Fruit fly (Drosophila melanogaster) whole organism, embryonic: ENCODE data around the gene CG32806.

Experiments used
- Ada2b ChIP-seq: fragments of 200-800 bp; sonication (Bioruptor generic); IDR thresholded peaks from 2 replicates; pipeline ENCODE4 v1.3.6; 2022; ENCODE audit warnings: missing biosample characterization, missing genetic modification characterization
- CG10462 ChIP-seq: fragments of 200-800 bp; sonication (Bioruptor generic); optimal IDR thresholded peaks from 2 replicates; lab custom pipeline; 2016; ENCODE audit warnings: missing biosample characterization, missing genetic modification characterization
- CG11093 ChIP-seq: fragments of 200-800 bp; sonication (Bioruptor generic); IDR thresholded peaks from 3 replicates; pipeline ENCODE4 v1.3.6; 2022; ENCODE audit warnings: missing biosample characterization, missing genetic modification characterization
- CG11504 ChIP-seq: fragments of 200-800 bp; sonication (Bioruptor generic); optimal IDR thresholded peaks from 3 replicates; lab custom pipeline; 2019; ENCODE audit warnings: missing biosample characterization, mild to moderate bottlenecking, missing genetic modification characterization, moderate library complexity
- CG17361 ChIP-seq: fragments of 200-800 bp; sonication (Bioruptor generic); IDR thresholded peaks from 3 replicates; pipeline ENCODE4 v1.3.6; 2022; ENCODE audit warnings: missing biosample characterization, missing genetic modification characterization
- CG2678 ChIP-seq: fragments of 200-800 bp; sonication (Bioruptor generic); optimal IDR thresholded peaks from 3 replicates; lab custom pipeline; 2019; ENCODE audit warnings: missing biosample characterization, mild to moderate bottlenecking, missing genetic modification characterization, moderate library complexity
- CG7839 ChIP-seq: fragments of 200-800 bp; sonication (Bioruptor generic); optimal IDR thresholded peaks from 3 replicates; lab custom pipeline; 2018; ENCODE audit warnings: missing biosample characterization, mild to moderate bottlenecking, missing genetic modification characterization, moderate library complexity
- CG8290 ChIP-seq, 3 experiments: fragments of 200-800 bp; sonication (Bioruptor generic); optimal IDR thresholded peaks; 2 replicates each; lab custom pipeline; 2016 to 2019; ENCODE audit warnings: missing biosample characterization in 3 of 3, missing genetic modification characterization in 3 of 3, mild to moderate bottlenecking in 2 of 3, moderate library complexity in 1 of 3
- CG9437 ChIP-seq: fragments of 200-800 bp; sonication (Bioruptor generic); optimal IDR thresholded peaks from 2 replicates; lab custom pipeline; 2018; ENCODE audit warnings: missing biosample characterization, mild to moderate bottlenecking, missing genetic modification characterization
- D19B ChIP-seq: fragments of 200-800 bp; sonication (Bioruptor generic); optimal IDR thresholded peaks from 2 replicates; lab custom pipeline; 2017; ENCODE audit warnings: missing biosample characterization, mild to moderate bottlenecking, missing genetic modification characterization
- Dip3 ChIP-seq: fragments of 200-800 bp; sonication (Bioruptor generic); optimal IDR thresholded peaks from 3 replicates; lab custom pipeline; 2016; ENCODE audit warnings: missing biosample characterization, missing genetic modification characterization
- Doc3 ChIP-seq: fragments of 200-800 bp; sonication (Bioruptor generic); IDR thresholded peaks from 3 replicates; pipeline ENCODE4 v1.3.6; 2022; ENCODE audit warnings: missing biosample characterization, missing genetic modification characterization; ENCODE audit not compliant: partially characterized antibody
- Drgx ChIP-seq: fragments of 200-800 bp; sonication (Bioruptor generic); IDR thresholded peaks from 2 replicates; pipeline ENCODE4 v1.3.6; 2022; ENCODE audit warnings: missing biosample characterization, missing genetic modification characterization
- E2f2 ChIP-seq: fragments of 200-800 bp; sonication (Bioruptor generic); IDR thresholded peaks from 2 replicates; pipeline ENCODE4 v1.3.6; 2022; ENCODE audit warnings: missing biosample characterization, missing genetic modification characterization
- Ets65A ChIP-seq: fragments of 200-800 bp; sonication (Bioruptor generic); peaks from one replicate; lab custom pipeline; 2016; ENCODE audit warnings: missing biosample characterization, missing genetic modification characterization
- HLH4C ChIP-seq: fragments of 200-800 bp; sonication (Bioruptor generic); IDR thresholded peaks from 3 replicates; pipeline ENCODE4 v1.3.6; 2022; ENCODE audit warnings: missing biosample characterization, missing genetic modification characterization; ENCODE audit not compliant: partially characterized antibody
- Hmx ChIP-seq: fragments of 200-800 bp; sonication (Bioruptor generic); optimal IDR thresholded peaks from 2 replicates; lab custom pipeline; 2016; ENCODE audit warnings: missing biosample characterization, missing genetic modification characterization
- Hr78 ChIP-seq, 2 experiments: fragments of 200-800 bp in 1 of 2; fragments of >200 bp in 1 of 2; sonication (Bioruptor generic) in 1 of 2; optimal IDR thresholded peaks; 2 replicates each; lab custom pipeline; 2017 to 2019; ENCODE audit warnings: missing biosample characterization in 2 of 2, missing genetic modification characterization in 2 of 2, mild to moderate bottlenecking in 1 of 2, moderate library complexity in 1 of 2
- Med ChIP-seq: fragments of 200-800 bp; sonication (Bioruptor generic); peaks from one replicate; lab custom pipeline; 2016; ENCODE audit warnings: missing biosample characterization, missing genetic modification characterization, mild to moderate bottlenecking, inconsistent platforms, moderate library complexity
- Ptx1 ChIP-seq: fragments of 200-800 bp; sonication (Bioruptor generic); IDR thresholded peaks from 2 replicates; pipeline ENCODE4 v1.3.6; 2022; ENCODE audit warnings: missing biosample characterization, missing genetic modification characterization
- Sox102F ChIP-seq: fragments of 200-800 bp; sonication (Bioruptor generic); optimal IDR thresholded peaks from 2 replicates; lab custom pipeline; 2018; ENCODE audit warnings: missing biosample characterization, mild to moderate bottlenecking, missing genetic modification characterization, moderate library complexity
- Tbp ChIP-seq: fragments of >200 bp; optimal IDR thresholded peaks from 2 replicates; lab custom pipeline; 2018; ENCODE audit warnings: missing biosample characterization, missing genetic modification characterization
- Trl ChIP-seq, 3 experiments: fragments of >200 bp in 2 of 3; fragments of 200-800 bp in 1 of 3; sonication (Bioruptor generic) in 1 of 3; optimal IDR thresholded peaks; 2 replicates in 1 of 3; 3 replicates in 2 of 3; lab custom pipeline; 2016 to 2017; ENCODE audit warnings: missing biosample characterization in 1 of 3, missing genetic modification characterization in 1 of 3
- br ChIP-seq: fragments of >200 bp; optimal IDR thresholded peaks from 2 replicates; lab custom pipeline; 2017
- bsh ChIP-seq, 2 experiments: fragments of 200-800 bp; sonication (Bioruptor generic); optimal IDR thresholded peaks; 2 replicates each; lab custom pipeline; 2017 to 2018; ENCODE audit warnings: mild to moderate bottlenecking in 2 of 2, missing biosample characterization in 2 of 2, missing genetic modification characterization in 2 of 2, moderate library complexity in 1 of 2
- crp ChIP-seq, 2 experiments: fragments of 200-800 bp; sonication (Bioruptor generic); optimal IDR thresholded peaks; 2 replicates in 1 of 2; 3 replicates in 1 of 2; lab custom pipeline; 2017; ENCODE audit warnings: missing biosample characterization in 2 of 2, missing genetic modification characterization in 2 of 2, mild to moderate bottlenecking in 1 of 2, moderate library complexity in 1 of 2
- dmrt99B ChIP-seq: fragments of 200-800 bp; sonication (Bioruptor generic); optimal IDR thresholded peaks from 2 replicates; lab custom pipeline; 2018; ENCODE audit warnings: missing biosample characterization, mild to moderate bottlenecking, missing genetic modification characterization, moderate library complexity
- dpn ChIP-seq, 2 experiments: fragments of 200-800 bp; sonication (Bioruptor generic); optimal IDR thresholded peaks; 3 replicates each; lab custom pipeline; 2016; ENCODE audit warnings: missing biosample characterization in 2 of 2, missing genetic modification characterization in 2 of 2
- esg ChIP-seq: fragments of 200-800 bp; sonication (Bioruptor generic); conservative IDR thresholded peaks from 2 replicates; pipeline ENCODE4 v1.3.6; 2022; ENCODE audit warnings: missing biosample characterization, missing genetic modification characterization
- lilli ChIP-seq: fragments of 200-800 bp; sonication (Bioruptor generic); optimal IDR thresholded peaks from 3 replicates; lab custom pipeline; 2016; ENCODE audit warnings: missing biosample characterization, missing genetic modification characterization
- pan ChIP-seq, 4 experiments: fragments of >200 bp in 3 of 4; fragments of 200-800 bp in 1 of 4; sonication (Bioruptor generic) in 1 of 4; optimal IDR thresholded peaks in 3 of 4; IDR thresholded peaks in 1 of 4; 2 replicates each; pipeline versions ENCODE4 v1.3.6 to Lab custom; 2017 to 2022; ENCODE audit warnings: missing biosample characterization in 2 of 4, missing genetic modification characterization in 2 of 4, mixed read lengths in 1 of 4
- row ChIP-seq: fragments of 200-800 bp; sonication (Bioruptor generic); IDR thresholded peaks from 3 replicates; pipeline ENCODE4 v1.3.6; 2022; ENCODE audit warnings: missing biosample characterization, missing genetic modification characterization
- schlank ChIP-seq: fragments of 200-800 bp; sonication (Bioruptor generic); optimal IDR thresholded peaks from 2 replicates; lab custom pipeline; 2018; ENCODE audit warnings: missing biosample characterization, mild to moderate bottlenecking, missing genetic modification characterization
- sens-2 ChIP-seq: fragments of 200-800 bp; sonication (Bioruptor generic); IDR thresholded peaks from 2 replicates; pipeline ENCODE4 v1.3.6; 2022; ENCODE audit warnings: missing biosample characterization, missing genetic modification characterization
- slbo ChIP-seq: fragments of 200-800 bp; sonication (Bioruptor generic); IDR thresholded peaks from 2 replicates; pipeline ENCODE4 v1.3.6; 2022; ENCODE audit warnings: missing biosample characterization, missing genetic modification characterization
- ttk ChIP-seq: fragments of 200-800 bp; sonication (Bioruptor generic); IDR thresholded peaks from 2 replicates; pipeline ENCODE4 v2.1.2; 2022; ENCODE audit warnings: missing biosample characterization, missing genetic modification characterization

Gene CG32806

dm6 chrX:1824610-1824948, 35.2 kb downstream of the CG32806 start (continued):
- no peak for TF ChIP-seq pan (optimal IDR thresholded peaks at IDR 0.05; lab: Kevin White, UChicago)
- peak in 1 of 2 experiments; percentile 15 for TF ChIP-seq pan (GFP tag; optimal IDR thresholded peaks at IDR 0.05 in 1 of 2, IDR thresholded peaks at IDR 0.05 in 1 of 2)
- peak in 1 of 2 experiments; percentile 3 for TF ChIP-seq Trl (optimal IDR thresholded peaks at IDR 0.05; lab: Kevin White, UChicago)
- TF ChIP-seq Trl (GFP tag; optimal IDR thresholded peaks at IDR 0.05; lab: Kevin White, UChicago), result no peak
- peak in 1 of 2 experiments; percentile 45 for TF ChIP-seq Hr78 (GFP tag; optimal IDR thresholded peaks at IDR 0.05; lab: Kevin White, UChicago)
- TF ChIP-seq CG9437 (GFP tag; lab: Kevin White, UChicago), result no peak
- peak in 1 of 2 experiments; percentile 15 for TF ChIP-seq dpn (GFP tag; optimal IDR thresholded peaks at IDR 0.05; lab: Kevin White, UChicago)
- TF ChIP-seq ttk (GFP tag; lab: Robert Waterston, UW), result peak; percentile 29; the same call in 1 of the 2 replicates
- TF ChIP-seq esg (GFP tag; lab: Robert Waterston, UW), result 0 out of 2 replicates have a peak, but pooled peaks have one; percentile 9
- TF ChIP-seq bsh (GFP tag; optimal IDR thresholded peaks at IDR 0.05; lab: Kevin White, UChicago), result peak in 1 of 2 experiments; percentile 31
- peak; percentile 31 for TF ChIP-seq Sox102F
- peak; percentile 32; the same call in 1 of the 2 replicates for TF ChIP-seq Ada2b (GFP tag; lab: Robert Waterston, UW)
- TF ChIP-seq E2f2 (GFP tag; lab: Robert Waterston, UW), result no peak
- no peak for TF ChIP-seq lilli
- TF ChIP-seq schlank (tag; lab: Kevin White, UChicago), result no peak
- no peak for TF ChIP-seq Doc3 (GFP tag; lab: Robert Waterston, UW)
- 0 out of 3 replicates have a peak, but pooled peaks have one; percentile 29 for TF ChIP-seq CG17361 (GFP tag; lab: Robert Waterston, UW)
- TF ChIP-seq sens-2 (GFP tag; lab: Robert Waterston, UW), result no peak
- peak; percentile 59 for TF ChIP-seq Ptx1 (GFP tag; lab: Robert Waterston, UW)
- no peak for TF ChIP-seq Dip3 (GFP tag; lab: Kevin White, UChicago)
- TF ChIP-seq br (lab: Kevin White, UChicago), result no peak
- peak; percentile 29 for TF ChIP-seq dmrt99B (tag; lab: Kevin White, UChicago)
- TF ChIP-seq CG8290 (GFP tag; optimal IDR thresholded peaks at IDR 0.05; lab: Kevin White, UChicago), result no peak
- peak in 1 of 2 experiments; percentile 34 for TF ChIP-seq CG8290 (tag; optimal IDR thresholded peaks at IDR 0.05; lab: Kevin White, UChicago)

- TF ChIP-seq row (GFP tag; lab: Robert Waterston, UW) (0 out of 3 replicates have a peak, but pooled peaks have one; percentile 11), CG7839 (tag; lab: Kevin White, UChicago) (peak; percentile 3), pan (optimal IDR thresholded peaks at IDR 0.05; lab: Kevin White, UChicago) (no peak), pan (GFP tag; optimal IDR thresholded peaks at IDR 0.05 in 1 of 2, IDR thresholded peaks at IDR 0.05 in 1 of 2) (peak in 1 of 2 experiments; percentile 21), CG10462 (GFP tag; lab: Kevin White, UChicago) (no peak), crp (GFP tag; optimal IDR thresholded peaks at IDR 0.05; lab: Kevin White, UChicago) (peak in 1 of 2 experiments; percentile 35), Hr78 (GFP tag; optimal IDR thresholded peaks at IDR 0.05; lab: Kevin White, UChicago) (peak in 1 of 2 experiments; percentile 14), CG2678 (tag; lab: Kevin White, UChicago) (peak; percentile 1), CG11504 (tag; lab: Kevin White, UChicago) (peak; percentile 25), slbo (0 out of 2 replicates have a peak, but pooled peaks have one; percentile 4), bsh (GFP tag; optimal IDR thresholded peaks at IDR 0.05; lab: Kevin White, UChicago) (no peak), Hmx (no peak), D19B (GFP tag; lab: Kevin White, UChicago) (no peak), Med (peak; percentile 40), dmrt99B (tag; lab: Kevin White, UChicago) (peak; percentile 3), CG11093 (no peak), Drgx (GFP tag; lab: Robert Waterston, UW) (peak; percentile 39), Ets65A (peak; percentile 91), HLH4C (GFP tag; lab: Robert Waterston, UW) (no peak), Tbp (no peak)
These were observed 36.8 kb downstream of the CG32806 start for dm6 chrX:1825912-1826862.
